Fruit fly (Drosophila melanogaster): ENCODE data around the gene Chs2.

Gene Chs2

DNA sequence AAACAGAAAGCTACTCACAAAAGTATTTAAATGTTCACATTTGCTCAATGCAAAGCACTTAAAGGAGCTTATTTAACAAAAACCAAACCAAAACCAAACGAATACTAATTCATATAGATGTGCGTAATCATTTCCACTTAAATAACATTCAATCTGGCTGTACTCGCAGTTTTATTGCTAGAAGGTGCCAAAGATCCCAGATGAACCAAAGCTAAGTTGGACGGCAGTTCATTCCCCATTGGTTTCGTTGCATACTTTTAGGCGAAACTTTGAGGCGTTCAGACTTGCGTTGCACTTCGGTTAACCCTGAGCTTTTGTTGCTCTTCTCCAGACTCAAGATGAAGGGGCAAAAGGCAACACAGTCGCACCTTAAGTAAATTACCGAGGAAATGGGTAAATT is 32.0 kb upstream of the Chs2 start:
- TF ChIP-seq grau (tag; optimal IDR thresholded peaks at IDR 0.05) (no peak), CG2199 (GFP tag; IDR thresholded peaks at IDR 0.05) (peak; percentile 72; the same call in 1 of the 3 replicates), chinmo (GFP tag; IDR thresholded peaks at IDR 0.05; ENCODE audit: partially characterized antibody) (0 out of 4 replicates have a peak, but pooled peaks have one; percentile 33), HmgZ (tag; optimal IDR thresholded peaks at IDR 0.05) (no peak)

DNA sequence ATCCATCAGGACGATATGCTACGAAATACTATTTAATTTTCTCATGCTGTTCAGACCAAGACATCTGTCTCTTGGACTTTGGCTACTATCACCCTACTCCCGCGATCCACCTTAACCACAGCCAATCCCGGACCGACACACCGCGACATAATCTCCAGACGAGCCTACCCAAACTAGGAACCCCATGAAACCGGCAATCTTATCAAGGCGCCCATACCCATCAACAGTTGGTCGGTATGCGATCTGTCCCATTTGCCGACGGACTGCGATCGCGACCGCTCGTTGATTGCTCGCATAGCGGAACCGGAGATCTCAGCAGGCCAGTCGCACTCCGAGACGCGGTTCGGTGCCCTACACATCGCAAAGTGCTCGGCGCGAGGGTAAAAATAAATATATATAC is 27.7 kb upstream of the Chs2 start, which contains the start of gene SLC22A:
Gene SLC22A, plus strand, starts transcription at position 243 of the 400 bp plus-strand sequence.
- TF ChIP-seq run (tag; optimal IDR thresholded peaks at IDR 0.05) (no peak), Nf-YB (GFP tag; optimal IDR thresholded peaks at IDR 0.05) (peak; percentile 61), Jarid2 (GFP tag; optimal IDR thresholded peaks at IDR 0.05) (peak; percentile 45), GATAe (GFP tag; conservative IDR thresholded peaks at IDR 0.05) (no peak; the same call in 1 of the 2 replicates), Nf-YC (tag; optimal IDR thresholded peaks at IDR 0.05) (peak; percentile 66), Dbx (GFP tag; IDR thresholded peaks at IDR 0.05) (0 out of 3 replicates have a peak, but pooled peaks have one; percentile 23), caup (GFP tag; optimal IDR thresholded peaks at IDR 0.05; ENCODE audit: severe bottlenecking) (peak; percentile 7), tna (GFP tag; IDR thresholded peaks at IDR 0.05; ENCODE audit: partially characterized antibody) (no peak), Deaf1 (tag; optimal IDR thresholded peaks at IDR 0.05) (peak; percentile 93), exex (tag; optimal IDR thresholded peaks at IDR 0.05) (peak; percentile 58), Camta (GFP tag; optimal IDR thresholded peaks at IDR 0.05) (no peak), sug (tag; optimal IDR thresholded peaks at IDR 0.05) (peak; percentile 78), lov (optimal IDR thresholded peaks at IDR 0.05) (no peak), lov (GFP tag; IDR thresholded peaks at IDR 0.05) (0 out of 3 replicates have a peak, but pooled peaks have one; percentile 19), grn (GFP tag; optimal IDR thresholded peaks at IDR 0.05) (peak; percentile 33), phol (tag; optimal IDR thresholded peaks at IDR 0.05) (no peak), CG10565 (GFP tag; optimal IDR thresholded peaks at IDR 0.05) (no peak), ci (GFP tag; IDR thresholded peaks at IDR 0.05) (no peak), Meics (GFP tag; optimal IDR thresholded peaks at IDR 0.05) (peak; percentile 40), Asciz (GFP tag; optimal IDR thresholded peaks at IDR 0.05) (no peak), lab (GFP tag; optimal IDR thresholded peaks at IDR 0.05) (peak; percentile 42), CG12942 (GFP tag; optimal IDR thresholded peaks at IDR 0.05) (no peak), ham (GFP tag; IDR thresholded peaks at IDR 0.05) (no peak), cwo (GFP tag; optimal IDR thresholded peaks at IDR 0.05) (peak; percentile 46), ATbp (GFP tag; optimal IDR thresholded peaks at IDR 0.05) (no peak), Pdp1 (GFP tag; optimal IDR thresholded peaks at IDR 0.05) (peak in 1 of 2 experiments; percentile 8), sd (tag; optimal IDR thresholded peaks at IDR 0.05) (peak; percentile 84), pnt (GFP tag; optimal IDR thresholded peaks at IDR 0.05) (no peak), sqz (GFP tag; optimal IDR thresholded peaks at IDR 0.05) (no peak), az2 (GFP tag; optimal IDR thresholded peaks at IDR 0.05) (no peak), CG8290 (GFP tag; optimal IDR thresholded peaks at IDR 0.05) (no peak), CG8290 (tag; optimal IDR thresholded peaks at IDR 0.05) (peak in 1 of 2 experiments; percentile 2), Hey (tag; optimal IDR thresholded peaks at IDR 0.05) (peak; percentile 11), sima (GFP tag; optimal IDR thresholded peaks at IDR 0.05) (no peak), CG34376 (GFP tag; optimal IDR thresholded peaks at IDR 0.05) (peak; percentile 43), B-H2 (GFP tag; optimal IDR thresholded peaks at IDR 0.05) (no peak), kah (GFP tag; optimal IDR thresholded peaks at IDR 0.05) (peak; percentile 83), CG31365 (tag; optimal IDR thresholded peaks at IDR 0.05) (no peak), kni (GFP tag; optimal IDR thresholded peaks at IDR 0.05) (no peak), dpn (GFP tag; optimal IDR thresholded peaks at IDR 0.05) (no peak), sens (GFP tag) (peak; percentile 5), CG5180 (GFP tag; optimal IDR thresholded peaks at IDR 0.05) (no peak), nom (GFP tag; optimal IDR thresholded peaks at IDR 0.05) (peak; percentile 78), scrt (GFP tag; optimal IDR thresholded peaks at IDR 0.05) (no peak), toy (GFP tag; IDR thresholded peaks at IDR 0.05) (no peak)
